Worm (Caenorhabditis elegans) whole organism, L1 larva: ENCODE measurements around the gene H11E01.3.
A peak's percentile ranks its signal among the peaks of the same experiment; 100 is the strongest.

Experiments used
- C04F5.9 ChIP-seq: sonication (generic microtip); optimal IDR thresholded peaks from 2 replicates; lab custom pipeline; 2016; ENCODE audit warnings: missing genetic modification characterization, missing compliant biosample characterization
- Y116A8C.19 ChIP-seq: sonication (generic microtip); optimal IDR thresholded peaks from 2 replicates; lab custom pipeline; 2016; ENCODE audit warnings: missing compliant biosample characterization, missing genetic modification characterization, borderline replicate concordance
- alr-1 ChIP-seq: fragments of 200-800 bp; sonication (Bioruptor generic); optimal IDR thresholded peaks from 2 replicates; lab custom pipeline; 2018; ENCODE audit warnings: borderline replicate concordance, mild to moderate bottlenecking, missing genetic modification characterization, missing compliant biosample characterization
- blmp-1 ChIP-seq: fragments of 150-350 bp; optimal IDR thresholded peaks from 2 replicates; lab custom pipeline; 2014; ENCODE audit warnings: missing biosample characterization, missing genetic modification characterization
- ceh-88 ChIP-seq: fragments of 200-800 bp; sonication (Bioruptor generic); IDR thresholded peaks from 2 replicates; pipeline ENCODE4 v1.3.6; 2022; ENCODE audit warnings: missing genetic modification characterization, missing compliant biosample characterization
- dsc-1 ChIP-seq: sonication (generic microtip); optimal IDR thresholded peaks from 2 replicates; lab custom pipeline; 2016; ENCODE audit warnings: mild to moderate bottlenecking, missing genetic modification characterization, missing compliant biosample characterization
- efl-1 ChIP-seq, 4 experiments: fragments of 150-350 bp; optimal IDR thresholded peaks in 3 of 4; peaks in 1 of 4; 1 replicate in 1 of 4; 2 replicates in 3 of 4; lab custom pipeline; 2014; ENCODE audit warnings: missing biosample characterization in 2 of 4, missing genetic modification characterization in 2 of 4, missing genetic modification reagents in 2 of 4
- efl-3 ChIP-seq: fragments of 200-800 bp; sonication (Bioruptor generic); optimal IDR thresholded peaks from 2 replicates; lab custom pipeline; 2018; ENCODE audit warnings: mild to moderate bottlenecking, missing genetic modification characterization, missing compliant biosample characterization
- egl-13 ChIP-seq: sonication (generic microtip); optimal IDR thresholded peaks from 2 replicates; lab custom pipeline; 2016; ENCODE audit warnings: missing genotype, missing genetic modification reagents, missing genetic modification characterization, missing compliant biosample characterization
- egl-27 ChIP-seq, 2 experiments: fragments of 150-350 bp in 1 of 2; sonication (generic microtip); optimal IDR thresholded peaks; 3 replicates each; lab custom pipeline; 2017 to 2018; ENCODE audit warnings: missing biosample characterization in 2 of 2, missing genetic modification characterization in 2 of 2, missing genetic modification reagents in 2 of 2
- elt-2 ChIP-seq: sonication (generic microtip); optimal IDR thresholded peaks from 2 replicates; lab custom pipeline; 2016; ENCODE audit warnings: missing genetic modification characterization, mild to moderate bottlenecking, inconsistent platforms, missing compliant biosample characterization, missing genetic modification reagents
- elt-3 ChIP-seq, 6 experiments: fragments of 150-350 bp in 1 of 6; sonication (generic microtip); optimal IDR thresholded peaks; 2 replicates each; lab custom pipeline; 2017 to 2018; ENCODE audit warnings: missing biosample characterization in 6 of 6, missing genetic modification characterization in 6 of 6, inconsistent platforms in 1 of 6
- fkh-10 ChIP-seq: sonication (generic microtip); optimal IDR thresholded peaks from 2 replicates; lab custom pipeline; 2017; ENCODE audit warnings: missing biosample characterization, missing genetic modification reagents, missing genetic modification characterization
- fkh-4 ChIP-seq: sonication (generic microtip); optimal IDR thresholded peaks from 2 replicates; lab custom pipeline; 2016; ENCODE audit warnings: missing compliant biosample characterization, missing genetic modification characterization, borderline replicate concordance
- fos-1 ChIP-seq: fragments of 150-350 bp; optimal IDR thresholded peaks from 2 replicates; lab custom pipeline; 2014; ENCODE audit warnings: missing biosample characterization, missing genetic modification characterization
- grh-1 ChIP-seq: fragments of 200-800 bp; sonication (Bioruptor generic); IDR thresholded peaks from 2 replicates; pipeline ENCODE4 v1.3.6; 2022; ENCODE audit warnings: missing genetic modification reagents, missing genetic modification characterization, missing compliant biosample characterization
- hpl-2 ChIP-seq: fragments of 150-350 bp; optimal IDR thresholded peaks from 2 replicates; lab custom pipeline; 2014; ENCODE audit warnings: missing biosample characterization, missing genetic modification reagents, missing genetic modification characterization
- lin-14 ChIP-seq: fragments of 200-800 bp; sonication (Bioruptor generic); optimal IDR thresholded peaks from 2 replicates; lab custom pipeline; 2018; ENCODE audit warnings: mild to moderate bottlenecking, missing genetic modification characterization, moderate library complexity, missing compliant biosample characterization
- mdl-1 ChIP-seq, 2 experiments: fragments of 150-350 bp; optimal IDR thresholded peaks; 2 replicates each; lab custom pipeline; 2014 to 2017; ENCODE audit warnings: missing biosample characterization in 2 of 2, missing genetic modification characterization in 2 of 2, inconsistent platforms in 1 of 2
- mep-1 ChIP-seq: fragments of 150-350 bp; optimal IDR thresholded peaks from 2 replicates; lab custom pipeline; 2014; ENCODE audit warnings: missing biosample characterization, missing genetic modification characterization
- nhr-11 ChIP-seq: fragments of 150-350 bp; optimal IDR thresholded peaks from 2 replicates; lab custom pipeline; 2014; ENCODE audit warnings: missing biosample characterization, missing genetic modification characterization
- nhr-12 ChIP-seq: sonication (generic microtip); optimal IDR thresholded peaks from 2 replicates; lab custom pipeline; 2017; ENCODE audit warnings: missing biosample characterization, missing genetic modification characterization
- nhr-19 ChIP-seq: fragments of 200-800 bp; sonication (Bioruptor generic); conservative IDR thresholded peaks from 2 replicates; pipeline ENCODE4 v1.3.6; 2022; ENCODE audit warnings: missing genetic modification characterization, missing compliant biosample characterization
- nhr-20 ChIP-seq: sonication (generic microtip); optimal IDR thresholded peaks from 2 replicates; lab custom pipeline; 2016; ENCODE audit warnings: mild to moderate bottlenecking, missing genetic modification characterization, missing compliant biosample characterization
- nhr-28 ChIP-seq: fragments of 150-350 bp; optimal IDR thresholded peaks from 2 replicates; lab custom pipeline; 2014; ENCODE audit warnings: missing biosample characterization, missing genetic modification characterization
- nhr-71 ChIP-seq: sonication (generic microtip); optimal IDR thresholded peaks from 2 replicates; lab custom pipeline; 2016; ENCODE audit warnings: mild to moderate bottlenecking, missing genetic modification characterization, moderate library complexity, missing compliant biosample characterization
- nhr-77 ChIP-seq: fragments of 150-350 bp; optimal IDR thresholded peaks from 2 replicates; lab custom pipeline; 2014; ENCODE audit warnings: missing biosample characterization, missing genetic modification characterization
- nhr-85 ChIP-seq: sonication (generic microtip); peaks from one replicate; lab custom pipeline; 2016; ENCODE audit warnings: missing genetic modification characterization, inconsistent platforms, missing compliant biosample characterization
- pag-3 ChIP-seq: sonication (generic microtip); optimal IDR thresholded peaks from 2 replicates; lab custom pipeline; 2017; ENCODE audit warnings: missing genetic modification characterization, mild to moderate bottlenecking, missing compliant biosample characterization, antibody characterized with exemption, borderline replicate concordance; ENCODE audit not compliant: insufficient read depth
- rnt-1 ChIP-seq: sonication (generic microtip); optimal IDR thresholded peaks from 2 replicates; lab custom pipeline; 2016; ENCODE audit warnings: mild to moderate bottlenecking, missing genetic modification characterization, moderate library complexity, missing compliant biosample characterization
- skn-1 ChIP-seq: fragments of 150-350 bp; optimal IDR thresholded peaks from 2 replicates; lab custom pipeline; 2014; ENCODE audit warnings: missing biosample characterization, missing genetic modification characterization
- snpc-4 ChIP-seq: fragments of 150-350 bp; optimal IDR thresholded peaks from 2 replicates; lab custom pipeline; 2014; ENCODE audit warnings: missing biosample characterization, missing genetic modification characterization
- snu-23 ChIP-seq: sonication (generic microtip); optimal IDR thresholded peaks from 2 replicates; lab custom pipeline; 2016; ENCODE audit warnings: missing genetic modification characterization, missing compliant biosample characterization
- sptf-1 ChIP-seq: fragments of 150-350 bp; optimal IDR thresholded peaks from 2 replicates; lab custom pipeline; 2014; ENCODE audit warnings: missing biosample characterization, missing genetic modification characterization
- sup-37 ChIP-seq: fragments of 200-800 bp; sonication (Bioruptor generic); optimal IDR thresholded peaks from 2 replicates; lab custom pipeline; 2018; ENCODE audit warnings: mild to moderate bottlenecking, missing genetic modification characterization, missing compliant biosample characterization
- tlp-1 ChIP-seq: fragments of 150-350 bp; optimal IDR thresholded peaks from 2 replicates; lab custom pipeline; 2014; ENCODE audit warnings: missing biosample characterization, missing genetic modification characterization
- unc-130 ChIP-seq: fragments of 150-350 bp; optimal IDR thresholded peaks from 2 replicates; lab custom pipeline; 2017; ENCODE audit warnings: missing biosample characterization, missing genetic modification characterization, inconsistent platforms
- unc-98 ChIP-seq: fragments of 200-800 bp; sonication (Bioruptor generic); IDR thresholded peaks from 2 replicates; pipeline ENCODE4 v1.3.6; 2022; ENCODE audit warnings: missing genetic modification characterization, missing compliant biosample characterization
- zag-1 ChIP-seq: fragments of 150-350 bp; optimal IDR thresholded peaks from 2 replicates; lab custom pipeline; 2014; ENCODE audit warnings: missing biosample characterization, missing genetic modification characterization

H11E01.3 gene

DNA sequence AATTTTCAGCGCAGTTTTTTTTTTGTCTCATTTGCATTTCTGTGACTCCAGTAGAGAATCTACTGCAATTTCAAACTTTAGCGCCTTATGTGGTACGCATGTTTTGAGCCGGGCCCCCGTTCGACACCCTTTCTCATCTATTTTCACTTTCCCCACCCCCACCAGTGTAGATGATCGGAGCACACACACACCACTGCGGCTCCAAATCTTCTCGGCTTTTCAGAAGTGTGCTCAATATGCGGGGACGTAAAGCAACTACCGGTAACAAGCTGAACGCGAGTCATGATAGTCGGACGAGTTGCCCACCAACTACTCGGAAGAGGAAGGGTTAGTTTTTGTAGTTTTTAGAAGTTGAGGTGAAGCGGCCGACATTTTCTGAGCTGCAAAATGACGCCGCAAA, 8.2 kb downstream of the H11E01.3 start (continued):
- TF ChIP-seq alr-1 (tag; lab: Kevin White, UChicago) (no peak), Y116A8C.19 (tag; lab: Kevin White, UChicago) (no peak), unc-98 (GFP tag; lab: Robert Waterston, UW) (no peak)

DNA sequence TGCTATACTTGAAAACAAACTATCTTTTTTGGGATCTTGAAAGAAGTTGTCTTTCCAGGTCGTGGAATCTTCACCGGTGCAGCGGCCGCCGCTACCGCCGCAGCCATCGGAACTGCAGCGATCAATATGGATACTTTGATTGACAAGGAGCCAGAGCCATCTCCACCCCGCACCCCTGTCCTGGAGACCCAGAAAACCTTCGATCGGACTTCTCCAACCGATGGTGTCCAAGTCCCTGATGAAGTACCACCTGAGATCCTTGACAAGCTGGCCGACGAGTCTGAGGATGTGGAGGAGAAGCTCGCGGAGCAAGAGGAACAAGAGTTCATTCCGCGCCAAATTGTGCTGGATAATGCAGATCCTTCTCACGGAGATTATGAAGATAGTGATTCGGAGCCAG, 9.2 kb downstream of the H11E01.3 start:
- TF ChIP-seq hpl-2 (GFP tag; lab: Kevin White, UChicago): no peak
- no peak for TF ChIP-seq nhr-11 (tag; lab: Kevin White, UChicago)
- no peak for TF ChIP-seq fkh-4 (tag; lab: Kevin White, UChicago)
- no peak for TF ChIP-seq nhr-28
- no peak for TF ChIP-seq elt-2 (tag; lab: Kevin White, UChicago)
- no peak for TF ChIP-seq efl-1 (optimal IDR thresholded peaks at IDR 0.05; lab: Kevin White, UChicago)
- no peak for TF ChIP-seq efl-1 (GFP tag; optimal IDR thresholded peaks at IDR 0.05 in 1 of 2; lab: Kevin White, UChicago)
- no peak for TF ChIP-seq sptf-1 (tag; lab: Kevin White, UChicago)
- no peak for TF ChIP-seq blmp-1 (tag; lab: Kevin White, UChicago)
- no peak for TF ChIP-seq fkh-10
- no peak for TF ChIP-seq egl-13 (tag; lab: Kevin White, UChicago)
- no peak for TF ChIP-seq alr-1 (tag; lab: Kevin White, UChicago)
- no peak for TF ChIP-seq nhr-77 (tag; lab: Kevin White, UChicago)

DNA sequence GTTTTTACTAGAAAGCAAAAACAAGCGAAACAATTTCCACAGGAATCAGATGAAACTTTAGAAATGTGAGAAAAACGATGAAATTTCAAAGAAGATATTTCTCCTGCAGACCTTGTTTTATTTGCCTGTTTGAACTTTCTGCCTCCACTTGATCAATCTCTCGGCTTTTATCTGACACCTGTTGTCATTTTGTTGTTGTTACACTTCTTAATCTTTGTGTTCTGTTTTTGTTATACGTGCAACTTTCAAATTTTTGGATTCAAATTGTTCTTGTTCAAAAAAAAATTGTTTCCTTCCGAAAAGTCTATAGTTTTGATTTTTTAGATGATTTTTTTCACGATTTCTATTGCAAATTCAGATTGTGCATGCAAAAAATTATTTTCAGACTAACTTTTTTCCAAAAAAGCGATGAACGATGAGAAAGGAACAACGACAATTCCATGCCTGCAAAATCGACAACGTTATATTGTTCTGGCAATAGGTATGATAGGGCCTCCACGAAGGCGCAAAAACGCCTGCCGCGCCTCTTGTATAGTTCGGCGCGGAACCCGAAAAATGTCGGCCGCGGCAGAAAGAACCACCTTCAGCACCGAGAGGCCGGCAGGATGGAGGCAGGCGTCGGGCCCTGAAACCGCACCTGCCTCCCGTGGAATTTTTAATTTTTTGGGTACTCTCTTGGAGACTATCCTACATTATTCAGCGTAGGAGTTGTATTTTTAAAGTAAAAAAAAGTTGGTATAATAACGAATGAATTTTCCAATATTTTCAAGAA, 16.2 kb downstream of the H11E01.3 start, which contains the start of gene H11E01.2:
H11E01.2 (plus strand) TSS at position 380 of the 772 bp plus-strand sequence.
- no peak for TF ChIP-seq dsc-1 (tag; lab: Kevin White, UChicago)
- TF ChIP-seq efl-3 (GFP tag; lab: Kevin White, UChicago): no peak
- TF ChIP-seq nhr-12: no peak
- TF ChIP-seq mep-1 (tag; lab: Kevin White, UChicago): no peak
- no peak for TF ChIP-seq unc-98 (GFP tag; lab: Robert Waterston, UW)
- TF ChIP-seq snpc-4 (tag; lab: Kevin White, UChicago): peak; percentile 7
- TF ChIP-seq nhr-28: no peak
- peak; percentile 31 for TF ChIP-seq rnt-1 (tag; lab: Kevin White, UChicago)
- TF ChIP-seq pag-3 (tag; lab: Kevin White, UChicago): no peak
- no peak for TF ChIP-seq egl-13 (tag; lab: Kevin White, UChicago)
- peak; percentile 24 for TF ChIP-seq blmp-1 (tag; lab: Kevin White, UChicago)
- no peak for TF ChIP-seq mdl-1 (tag; optimal IDR thresholded peaks at IDR 0.05; lab: Kevin White, UChicago)
- TF ChIP-seq elt-3 (tag; optimal IDR thresholded peaks at IDR 0.05; lab: Kevin White, UChicago): peak in 1 of 6 experiments; percentile 34
- TF ChIP-seq nhr-85 (tag; lab: Kevin White, UChicago): no peak
- TF ChIP-seq unc-130 (tag; lab: Kevin White, UChicago): no peak
- no peak for TF ChIP-seq grh-1 (GFP tag; lab: Robert Waterston, UW)
- TF ChIP-seq nhr-71 (tag; lab: Kevin White, UChicago): peak; percentile 62
- no peak for TF ChIP-seq egl-27 (tag; optimal IDR thresholded peaks at IDR 0.05; lab: Kevin White, UChicago)
- TF ChIP-seq snu-23: peak; percentile 16
- no peak for TF ChIP-seq nhr-20 (tag; lab: Kevin White, UChicago)
- no peak for TF ChIP-seq skn-1 (tag; lab: Kevin White, UChicago)
- TF ChIP-seq sptf-1 (tag; lab: Kevin White, UChicago): no peak

DNA sequence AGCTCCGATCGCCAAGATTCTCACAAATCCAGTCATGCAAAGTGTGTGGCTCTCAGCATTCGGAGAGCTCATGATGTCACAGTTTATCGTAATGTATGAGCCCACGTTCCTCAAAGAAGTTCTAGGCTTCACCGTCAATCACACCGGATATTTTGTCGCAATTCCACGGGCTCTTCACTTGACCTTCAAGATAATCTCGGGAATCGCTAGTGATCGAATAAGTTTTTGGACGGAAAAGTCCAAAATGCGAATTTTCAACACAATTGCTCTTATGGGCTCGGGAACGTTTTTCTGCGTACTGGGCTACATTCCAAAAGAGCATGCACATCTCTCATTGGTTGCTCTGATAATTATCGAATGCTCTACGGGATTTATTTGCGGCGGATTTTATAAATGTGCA, 18.3 kb downstream of the H11E01.3 start:
- TF ChIP-seq zag-1 (tag; lab: Kevin White, UChicago): no peak
- TF ChIP-seq tlp-1 (tag; lab: Kevin White, UChicago): no peak
- TF ChIP-seq ceh-88 (GFP tag; lab: Robert Waterston, UW): no peak
- no peak for TF ChIP-seq lin-14
- TF ChIP-seq sup-37 (GFP tag; lab: Kevin White, UChicago): no peak
- no peak for TF ChIP-seq egl-27 (tag; optimal IDR thresholded peaks at IDR 0.05; lab: Kevin White, UChicago)
- TF ChIP-seq unc-130 (tag; lab: Kevin White, UChicago): no peak
- TF ChIP-seq fos-1: no peak
- no peak for TF ChIP-seq nhr-19 (GFP tag; lab: Robert Waterston, UW)
- no peak for TF ChIP-seq C04F5.9
- TF ChIP-seq mdl-1 (tag; optimal IDR thresholded peaks at IDR 0.05; lab: Kevin White, UChicago): no peak
- TF ChIP-seq nhr-77 (tag; lab: Kevin White, UChicago): no peak
- no peak for TF ChIP-seq unc-98 (GFP tag; lab: Robert Waterston, UW)
